Worm (Caenorhabditis elegans): ENCODE results near the gene F36F12.7.

DNA sequence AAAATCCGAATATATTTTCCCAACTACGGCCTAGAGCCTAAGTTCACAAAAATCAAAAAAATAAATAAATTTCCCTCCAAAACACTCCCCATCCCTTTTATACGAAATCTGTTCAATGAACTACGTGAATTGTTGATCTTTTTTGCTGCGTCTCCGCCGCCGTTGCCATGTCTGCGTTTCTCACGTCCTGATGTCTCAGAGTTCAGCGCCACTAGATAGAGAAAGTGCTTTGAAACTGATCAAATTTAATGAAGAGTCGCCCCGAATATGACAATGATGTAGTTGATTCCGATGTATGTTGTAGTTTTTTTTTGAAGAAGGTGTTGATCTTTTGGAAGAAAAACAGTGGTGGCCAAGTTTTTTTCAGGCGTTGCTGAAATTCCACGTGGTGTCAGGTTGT lies 44.9 kb upstream of the F36F12.7 start:
- TF ChIP-seq W03F9.2 (tag; optimal IDR thresholded peaks at IDR 0.05) (no peak), him-1 (tag; optimal IDR thresholded peaks at IDR 0.05) (no peak)
